Worm (Caenorhabditis elegans): ENCODE data around the gene nas-23.
A peak's percentile ranks its signal among the peaks of the same experiment; 100 is the strongest.

nas-23 gene

ce11 chrII:7530944-7531343 lies 37.4 kb upstream of the nas-23 start, which contains the start of gene wrt-1:
wrt-1 (plus strand) TSS chrII:7530996.
- TF ChIP-seq lin-54 (GFP tag; optimal IDR thresholded peaks at IDR 0.05) (no peak), sea-2 (GFP tag; IDR thresholded peaks at IDR 0.05) (no peak), madf-6 (GFP tag; IDR thresholded peaks at IDR 0.05) (no peak), lin-35 (GFP tag; optimal IDR thresholded peaks at IDR 0.05) (no peak), egl-44 (GFP tag; IDR thresholded peaks at IDR 0.05) (no peak), ceh-91 (GFP tag; IDR thresholded peaks at IDR 0.05) (no peak), pbrm-1 (GFP tag; IDR thresholded peaks at IDR 0.05) (peak; percentile 43; the same call in 1 of the 2 replicates), ztf-6 (GFP tag; IDR thresholded peaks at IDR 0.05) (no peak), dox-1 (GFP tag; IDR thresholded peaks at IDR 0.05) (0 out of 2 replicates have a peak, but pooled peaks have one; percentile 13), B0261.1 (tag; optimal IDR thresholded peaks at IDR 0.05) (no peak), ztf-26 (tag; optimal IDR thresholded peaks at IDR 0.05) (no peak), rcor-1 (GFP tag; IDR thresholded peaks at IDR 0.05) (no peak), Y53G8AR.9 (GFP tag; conservative IDR thresholded peaks at IDR 0.05) (peak; percentile 56), attf-5 (GFP tag; optimal IDR thresholded peaks at IDR 0.05) (no peak), aptf-2 (GFP tag; conservative IDR thresholded peaks at IDR 0.05) (no peak), atf-7 (tag; optimal IDR thresholded peaks at IDR 0.05) (peak; percentile 4), sdz-38 (tag; optimal IDR thresholded peaks at IDR 0.05) (no peak), Y56A3A.18 (GFP tag; IDR thresholded peaks at IDR 0.05) (0 out of 2 replicates have a peak, but pooled peaks have one; percentile 64), attf-6 (GFP tag; IDR thresholded peaks at IDR 0.05) (no peak), bed-1 (GFP tag; IDR thresholded peaks at IDR 0.05) (no peak), die-1 (tag; optimal IDR thresholded peaks at IDR 0.05) (no peak), snpc-3.4 (tag; optimal IDR thresholded peaks at IDR 0.05) (no peak), Y95B8A.8 (GFP tag; IDR thresholded peaks at IDR 0.05) (no peak), lsy-27 (tag; optimal IDR thresholded peaks at IDR 0.05; ENCODE audit: borderline replicate concordance, insufficient read depth) (no peak), C17E4.6 (GFP tag; IDR thresholded peaks at IDR 0.05) (no peak), F57C9.4 (tag; optimal IDR thresholded peaks at IDR 0.05) (no peak), ztf-28 (GFP tag; IDR thresholded peaks at IDR 0.05) (no peak), sptf-2 (GFP tag; optimal IDR thresholded peaks at IDR 0.05) (no peak), mel-28 (tag; optimal IDR thresholded peaks at IDR 0.05; ENCODE audit: borderline replicate concordance) (no peak), dpl-1 (GFP tag; optimal IDR thresholded peaks at IDR 0.05) (no peak), mcd-1 (GFP tag; IDR thresholded peaks at IDR 0.05) (peak; percentile 44), B0336.3 (GFP tag; IDR thresholded peaks at IDR 0.05) (no peak), F39B2.1 (GFP tag; IDR thresholded peaks at IDR 0.05) (no peak), C06A6.2 (GFP tag; conservative IDR thresholded peaks at IDR 0.05) (peak; percentile 59; the same call in 1 of the 2 replicates), nfya-2 (GFP tag; IDR thresholded peaks at IDR 0.05) (no peak), efl-1 (GFP tag; optimal IDR thresholded peaks at IDR 0.05) (no peak), ztf-22 (GFP tag; optimal IDR thresholded peaks at IDR 0.05) (no peak), unc-130 (GFP tag; optimal IDR thresholded peaks at IDR 0.05) (no peak), madf-8 (GFP tag; conservative IDR thresholded peaks at IDR 0.05) (no peak), D2030.7 (GFP tag; IDR thresholded peaks at IDR 0.05) (no peak), lin-26 (GFP tag; IDR thresholded peaks at IDR 0.05) (no peak), T07F8.4 (tag; optimal IDR thresholded peaks at IDR 0.05) (no peak), tlf-1 (GFP tag; optimal IDR thresholded peaks at IDR 0.05) (no peak), B0019.2 (GFP tag; conservative IDR thresholded peaks at IDR 0.05) (no peak), Y79H2A.3 (GFP tag; conservative IDR thresholded peaks at IDR 0.05) (no peak)

Data from whole organism, young adult.